Fruit fly (Drosophila melanogaster) whole organism, embryonic: ENCODE results near the gene CG7352.

Source experiments
- Bgb ChIP-seq: fragments of 200-800 bp; sonication (Bioruptor generic); IDR thresholded peaks from 2 replicates; pipeline ENCODE4 v1.3.6; 2022; ENCODE audit warnings: missing biosample characterization, missing genetic modification characterization; ENCODE audit not compliant: partially characterized antibody
- Bteb2 ChIP-seq: fragments of 200-800 bp; sonication (Bioruptor generic); optimal IDR thresholded peaks from 2 replicates; lab custom pipeline; 2016; ENCODE audit warnings: missing biosample characterization, missing genetic modification characterization
- CG10366 ChIP-seq: fragments of 200-800 bp; sonication (Bioruptor generic); IDR thresholded peaks from 2 replicates; pipeline ENCODE4 v1.3.6; 2022; ENCODE audit warnings: missing biosample characterization, missing genetic modification characterization
- CG10979 ChIP-seq: fragments of 200-800 bp; sonication (Bioruptor generic); optimal IDR thresholded peaks from 2 replicates; lab custom pipeline; 2018; ENCODE audit warnings: missing biosample characterization, mild to moderate bottlenecking, missing genetic modification characterization, moderate library complexity
- CG12744 ChIP-seq: fragments of 200-800 bp; sonication (Bioruptor generic); optimal IDR thresholded peaks from 2 replicates; lab custom pipeline; 2016; ENCODE audit warnings: missing biosample characterization, missing genetic modification characterization
- CG15073 ChIP-seq: fragments of 200-800 bp; sonication (Bioruptor generic); optimal IDR thresholded peaks from 2 replicates; lab custom pipeline; 2016; ENCODE audit warnings: missing biosample characterization, missing genetic modification characterization
- CG15269 ChIP-seq: fragments of 200-800 bp; sonication (Bioruptor generic); optimal IDR thresholded peaks from 2 replicates; lab custom pipeline; 2018; ENCODE audit warnings: missing biosample characterization, mild to moderate bottlenecking, missing genetic modification characterization, moderate library complexity
- CG15514 ChIP-seq: fragments of 200-800 bp; sonication (Bioruptor generic); optimal IDR thresholded peaks from 3 replicates; lab custom pipeline; 2017; ENCODE audit warnings: missing biosample characterization, missing genetic modification characterization, mild to moderate bottlenecking, moderate library complexity, missing genetic modification reagents
- CG15696 ChIP-seq: fragments of 200-800 bp; sonication (Bioruptor generic); optimal IDR thresholded peaks from 2 replicates; lab custom pipeline; 2019; ENCODE audit warnings: missing biosample characterization, mild to moderate bottlenecking, missing genetic modification characterization, moderate library complexity
- CG18262 ChIP-seq: fragments of 200-800 bp; optimal IDR thresholded peaks from 3 replicates; lab custom pipeline; 2019; ENCODE audit warnings: missing biosample characterization, mild to moderate bottlenecking, missing genetic modification characterization, moderate library complexity
- CG31388 ChIP-seq: fragments of 200-800 bp; sonication (Bioruptor generic); optimal IDR thresholded peaks from 2 replicates; lab custom pipeline; 2016; ENCODE audit warnings: missing biosample characterization, missing genetic modification characterization
- CG32772 ChIP-seq: fragments of 200-800 bp; sonication (Bioruptor generic); IDR thresholded peaks from 2 replicates; pipeline ENCODE4 v1.3.6; 2022; ENCODE audit warnings: missing biosample characterization, missing genetic modification characterization
- CG43689 ChIP-seq: fragments of 200-800 bp; sonication (Bioruptor generic); IDR thresholded peaks from 2 replicates; pipeline ENCODE4 v1.3.6; 2022; ENCODE audit warnings: missing biosample characterization, missing genetic modification characterization
- CG4424 ChIP-seq: fragments of 200-800 bp; sonication (Bioruptor generic); optimal IDR thresholded peaks from 3 replicates; lab custom pipeline; 2016; ENCODE audit warnings: missing biosample characterization, missing genetic modification characterization
- CG5953 ChIP-seq: fragments of 200-800 bp; sonication (Bioruptor generic); IDR thresholded peaks from 2 replicates; pipeline ENCODE4 v1.3.6; 2022; ENCODE audit warnings: missing biosample characterization, missing genetic modification characterization
- CG7928 ChIP-seq: fragments of 200-800 bp; sonication (Bioruptor generic); optimal IDR thresholded peaks from 2 replicates; lab custom pipeline; 2017; ENCODE audit warnings: missing biosample characterization, mild to moderate bottlenecking, missing genetic modification characterization
- CG8478 ChIP-seq: fragments of >200 bp; optimal IDR thresholded peaks from 2 replicates; lab custom pipeline; 2018
- CG9215 ChIP-seq: fragments of 200-800 bp; sonication (Bioruptor generic); IDR thresholded peaks from 2 replicates; pipeline ENCODE4 v1.3.6; 2022; ENCODE audit warnings: missing biosample characterization, missing genetic modification characterization
- CHES-1-like ChIP-seq: fragments of 200-800 bp; sonication (Bioruptor generic); optimal IDR thresholded peaks from 2 replicates; lab custom pipeline; 2016; ENCODE audit warnings: missing biosample characterization, missing genetic modification characterization
- Chrac-16 ChIP-seq: fragments of 200-800 bp; sonication (Bioruptor generic); optimal IDR thresholded peaks from 3 replicates; lab custom pipeline; 2016; ENCODE audit warnings: missing biosample characterization, missing genetic modification characterization
- Deaf1 ChIP-seq: fragments of 200-800 bp; optimal IDR thresholded peaks from 3 replicates; lab custom pipeline; 2019; ENCODE audit warnings: missing biosample characterization, mild to moderate bottlenecking, missing genetic modification characterization, moderate library complexity
- Dref ChIP-seq: fragments of 200-800 bp; sonication (Bioruptor generic); IDR thresholded peaks from 2 replicates; pipeline ENCODE4 v1.3.6; 2022; ENCODE audit warnings: missing biosample characterization, missing genetic modification characterization
- Fer3 ChIP-seq: fragments of 200-800 bp; sonication (Bioruptor generic); optimal IDR thresholded peaks from 2 replicates; lab custom pipeline; 2018; ENCODE audit warnings: missing biosample characterization, mild to moderate bottlenecking, missing genetic modification characterization, moderate library complexity
- Hey ChIP-seq: fragments of 200-800 bp; sonication (Bioruptor generic); optimal IDR thresholded peaks from 3 replicates; lab custom pipeline; 2018; ENCODE audit warnings: missing biosample characterization, mild to moderate bottlenecking, missing genetic modification characterization
- Hmx ChIP-seq: fragments of 200-800 bp; sonication (Bioruptor generic); optimal IDR thresholded peaks from 2 replicates; lab custom pipeline; 2016; ENCODE audit warnings: missing biosample characterization, missing genetic modification characterization
- Hr78 ChIP-seq, 2 experiments: fragments of 200-800 bp in 1 of 2; fragments of >200 bp in 1 of 2; sonication (Bioruptor generic) in 1 of 2; optimal IDR thresholded peaks; 2 replicates each; lab custom pipeline; 2017 to 2019; ENCODE audit warnings: missing biosample characterization in 2 of 2, missing genetic modification characterization in 2 of 2, mild to moderate bottlenecking in 1 of 2, moderate library complexity in 1 of 2
- Neu2 ChIP-seq: fragments of 200-800 bp; sonication (Bioruptor generic); optimal IDR thresholded peaks from 3 replicates; lab custom pipeline; 2016; ENCODE audit warnings: missing biosample characterization, missing genetic modification characterization, borderline replicate concordance
- Nf-YA ChIP-seq: fragments of 200-800 bp; sonication (Bioruptor generic); IDR thresholded peaks from 2 replicates; pipeline ENCODE4 v1.3.6; 2022; ENCODE audit warnings: missing biosample characterization, missing genetic modification characterization
- Nf-YC ChIP-seq: fragments of 200-800 bp; optimal IDR thresholded peaks from 3 replicates; lab custom pipeline; 2019; ENCODE audit warnings: missing biosample characterization, mild to moderate bottlenecking, missing genetic modification characterization, moderate library complexity
- Oaz ChIP-seq: fragments of 200-800 bp; sonication (Bioruptor generic); IDR thresholded peaks from 2 replicates; pipeline ENCODE4 v1.3.6; 2022; ENCODE audit warnings: missing biosample characterization, missing genetic modification characterization
- Ptx1 ChIP-seq: fragments of 200-800 bp; sonication (Bioruptor generic); IDR thresholded peaks from 2 replicates; pipeline ENCODE4 v1.3.6; 2022; ENCODE audit warnings: missing biosample characterization, missing genetic modification characterization
- Tbp ChIP-seq: fragments of >200 bp; optimal IDR thresholded peaks from 2 replicates; lab custom pipeline; 2018; ENCODE audit warnings: missing biosample characterization, missing genetic modification characterization
- bbx ChIP-seq: fragments of 200-800 bp; sonication (Bioruptor generic); IDR thresholded peaks from 2 replicates; pipeline ENCODE4 v1.3.6; 2022; ENCODE audit warnings: missing biosample characterization, missing genetic modification characterization; ENCODE audit not compliant: partially characterized antibody
- chm ChIP-seq: fragments of 200-800 bp; sonication (Bioruptor generic); IDR thresholded peaks from 2 replicates; pipeline ENCODE4 v1.3.6; 2022; ENCODE audit warnings: missing biosample characterization, missing genetic modification characterization
- crp ChIP-seq, 2 experiments: fragments of 200-800 bp; sonication (Bioruptor generic); optimal IDR thresholded peaks; 2 replicates in 1 of 2; 3 replicates in 1 of 2; lab custom pipeline; 2017; ENCODE audit warnings: missing biosample characterization in 2 of 2, missing genetic modification characterization in 2 of 2, mild to moderate bottlenecking in 1 of 2, moderate library complexity in 1 of 2
- dan ChIP-seq: fragments of 200-800 bp; sonication (Bioruptor generic); IDR thresholded peaks from 2 replicates; pipeline ENCODE4 v1.3.6; 2022; ENCODE audit warnings: missing biosample characterization, missing genetic modification characterization
- dimm ChIP-seq: fragments of 200-800 bp; sonication (Bioruptor generic); IDR thresholded peaks from 2 replicates; pipeline ENCODE4 v1.3.6; 2022; ENCODE audit warnings: missing biosample characterization, missing genetic modification characterization
- eve ChIP-seq, 2 experiments: fragments of >200 bp; optimal IDR thresholded peaks; 2 replicates each; lab custom pipeline; 2017; ENCODE audit warnings: missing biosample characterization in 2 of 2, missing genetic modification characterization in 2 of 2
- gcm2 ChIP-seq: fragments of 200-800 bp; sonication (Bioruptor generic); optimal IDR thresholded peaks from 2 replicates; lab custom pipeline; 2016; ENCODE audit warnings: missing biosample characterization, missing genetic modification characterization
- grau ChIP-seq: fragments of 200-800 bp; optimal IDR thresholded peaks from 3 replicates; lab custom pipeline; 2019; ENCODE audit warnings: missing biosample characterization, mild to moderate bottlenecking, missing genetic modification characterization, moderate library complexity
- grn ChIP-seq: fragments of 200-800 bp; sonication (Bioruptor generic); optimal IDR thresholded peaks from 3 replicates; lab custom pipeline; 2017; ENCODE audit warnings: missing biosample characterization, missing genetic modification characterization
- hth ChIP-seq: fragments of >200 bp; optimal IDR thresholded peaks from 2 replicates; lab custom pipeline; 2017; ENCODE audit warnings: inconsistent platforms
- kni ChIP-seq: fragments of 200-800 bp; sonication (Bioruptor generic); optimal IDR thresholded peaks from 3 replicates; lab custom pipeline; 2017; ENCODE audit warnings: mild to moderate bottlenecking, missing biosample characterization, missing genetic modification reagents, missing genetic modification characterization
- lilli ChIP-seq: fragments of 200-800 bp; sonication (Bioruptor generic); optimal IDR thresholded peaks from 3 replicates; lab custom pipeline; 2016; ENCODE audit warnings: missing biosample characterization, missing genetic modification characterization
- pnt ChIP-seq: fragments of 200-800 bp; sonication (Bioruptor generic); optimal IDR thresholded peaks from 3 replicates; lab custom pipeline; 2016; ENCODE audit warnings: missing biosample characterization, missing genetic modification characterization
- psq ChIP-seq: fragments of 200-800 bp; sonication (Bioruptor generic); optimal IDR thresholded peaks from 2 replicates; lab custom pipeline; 2017; ENCODE audit warnings: missing biosample characterization, missing genetic modification characterization
- salm ChIP-seq: fragments of 200-800 bp; sonication (Bioruptor generic); optimal IDR thresholded peaks from 2 replicates; lab custom pipeline; 2018; ENCODE audit warnings: missing biosample characterization, mild to moderate bottlenecking, missing genetic modification characterization
- scrt ChIP-seq: fragments of 200-800 bp; sonication (Bioruptor generic); optimal IDR thresholded peaks from 2 replicates; lab custom pipeline; 2018; ENCODE audit warnings: missing biosample characterization, mild to moderate bottlenecking, missing genetic modification characterization, moderate library complexity
- sens-2 ChIP-seq: fragments of 200-800 bp; sonication (Bioruptor generic); IDR thresholded peaks from 2 replicates; pipeline ENCODE4 v1.3.6; 2022; ENCODE audit warnings: missing biosample characterization, missing genetic modification characterization
- sug ChIP-seq: fragments of 200-800 bp; optimal IDR thresholded peaks from 2 replicates; lab custom pipeline; 2019; ENCODE audit warnings: missing biosample characterization, mild to moderate bottlenecking, missing genetic modification characterization, moderate library complexity
- tll ChIP-seq, 2 experiments: fragments of 200-800 bp in 1 of 2; fragments of >200 bp in 1 of 2; sonication (Bioruptor generic) in 1 of 2; optimal IDR thresholded peaks; 2 replicates each; lab custom pipeline; 2017 to 2019; ENCODE audit warnings: missing biosample characterization in 2 of 2, missing genetic modification characterization in 2 of 2, mild to moderate bottlenecking in 1 of 2, moderate library complexity in 1 of 2
- vnd ChIP-seq: fragments of 200-800 bp; sonication (Bioruptor generic); IDR thresholded peaks from 3 replicates; pipeline ENCODE4 v1.3.6; 2022; ENCODE audit warnings: missing biosample characterization, missing genetic modification characterization; ENCODE audit not compliant: partially characterized antibody

Gene CG7352

dm6 chr3R:8308515-8308959 is 38.8 kb upstream of the CG7352 start, which contains the start of gene tex (continued):
- TF ChIP-seq grn: peak; percentile 26
- TF ChIP-seq CG18262 (tag; lab: Kevin White, UChicago): peak; percentile 65
- no peak for TF ChIP-seq Ptx1 (GFP tag; lab: Robert Waterston, UW)
- TF ChIP-seq Hmx: no peak
- no peak for TF ChIP-seq CG7928 (GFP tag; lab: Kevin White, UChicago)
- no peak for TF ChIP-seq vnd
- TF ChIP-seq Nf-YC (tag; lab: Kevin White, UChicago): no peak
- no peak for TF ChIP-seq psq (GFP tag; lab: Kevin White, UChicago)
- TF ChIP-seq CG43689: no peak
- no peak for TF ChIP-seq dan (GFP tag; lab: Robert Waterston, UW)
- TF ChIP-seq CG32772 (GFP tag; lab: Robert Waterston, UW): no peak
- no peak for TF ChIP-seq CG8478 (lab: Kevin White, UChicago)
- TF ChIP-seq CG15073 (GFP tag; lab: Kevin White, UChicago): no peak
- TF ChIP-seq Bteb2 (GFP tag; lab: Kevin White, UChicago): no peak
- no peak for TF ChIP-seq CG12744
- no peak for TF ChIP-seq CG4424 (GFP tag; lab: Kevin White, UChicago)
- no peak for TF ChIP-seq CG5953 (GFP tag; lab: Robert Waterston, UW)
- TF ChIP-seq sens-2 (GFP tag; lab: Robert Waterston, UW): no peak
- peak; percentile 18 for TF ChIP-seq Fer3
- TF ChIP-seq salm: peak; percentile 54
- TF ChIP-seq sug: no peak
- TF ChIP-seq CG31388 (GFP tag; lab: Kevin White, UChicago): no peak
- TF ChIP-seq dimm (GFP tag; lab: Robert Waterston, UW): no peak
- TF ChIP-seq chm: no peak
- TF ChIP-seq CG15269 (tag; lab: Kevin White, UChicago): no peak
- TF ChIP-seq CG9215: no peak
- no peak for TF ChIP-seq Chrac-16 (GFP tag; lab: Kevin White, UChicago)
- peak; percentile 68 for TF ChIP-seq kni
- TF ChIP-seq Nf-YA (GFP tag; lab: Robert Waterston, UW): no peak
- peak; percentile 44 for TF ChIP-seq CHES-1-like
- no peak for TF ChIP-seq grau (tag; lab: Kevin White, UChicago)
- TF ChIP-seq Deaf1 (tag; lab: Kevin White, UChicago): no peak
- TF ChIP-seq Dref (GFP tag; lab: Robert Waterston, UW): peak; percentile 86
- peak; percentile 12 for TF ChIP-seq pnt (GFP tag; lab: Kevin White, UChicago)
- TF ChIP-seq gcm2 (GFP tag; lab: Kevin White, UChicago): no peak
- no peak for TF ChIP-seq Hey (tag; lab: Kevin White, UChicago)
- TF ChIP-seq bbx (GFP tag; lab: Robert Waterston, UW): no peak
- TF ChIP-seq Oaz: no peak
- no peak for TF ChIP-seq Bgb (GFP tag; lab: Robert Waterston, UW)
- TF ChIP-seq hth: no peak
- no peak for TF ChIP-seq scrt (GFP tag; lab: Kevin White, UChicago)
- TF ChIP-seq Neu2 (GFP tag; lab: Kevin White, UChicago): no peak
- TF ChIP-seq Hr78 (GFP tag; optimal IDR thresholded peaks at IDR 0.05; lab: Kevin White, UChicago): peak in 1 of 2 experiments; percentile 1
- no peak for TF ChIP-seq CG10366 (GFP tag; lab: Robert Waterston, UW)
- TF ChIP-seq tll (GFP tag; optimal IDR thresholded peaks at IDR 0.05; lab: Kevin White, UChicago): peak in 1 of 2 experiments; percentile 16
- no peak for TF ChIP-seq crp (GFP tag; optimal IDR thresholded peaks at IDR 0.05; lab: Kevin White, UChicago)
- TF ChIP-seq CG15514 (GFP tag; lab: Kevin White, UChicago): peak; percentile 56
- TF ChIP-seq lilli: no peak
- no peak for TF ChIP-seq Tbp (GFP tag; lab: Kevin White, UChicago)
- peak; percentile 31 for TF ChIP-seq CG10979 (tag; lab: Kevin White, UChicago)
- TF ChIP-seq eve (GFP tag; optimal IDR thresholded peaks at IDR 0.05; lab: Kevin White, UChicago): no peak
- peak; percentile 68 for TF ChIP-seq CG15696 (tag; lab: Kevin White, UChicago)
